Fruit fly (Drosophila melanogaster): Measurements from ENCODE around the gene Pglym78.

The Pglym78 gene

dm6 chr3R:29112398-29113150 is 35.5 kb upstream of the Pglym78 start, which contains the start of the genes alpha-Man-Ib and Pdhb (continued):
- TF ChIP-seq hkb (optimal IDR thresholded peaks at IDR 0.05) (peak; percentile 75), hkb (GFP tag; IDR thresholded peaks at IDR 0.05) (peak; percentile 69), dysf (GFP tag; IDR thresholded peaks at IDR 0.05) (peak; percentile 81), CG15514 (GFP tag; optimal IDR thresholded peaks at IDR 0.05) (peak; percentile 83), tio (GFP tag; optimal IDR thresholded peaks at IDR 0.05) (no peak), CG2678 (tag; optimal IDR thresholded peaks at IDR 0.05) (peak; percentile 84), tgo (GFP tag; IDR thresholded peaks at IDR 0.05) (peak; percentile 83), HLH54F (GFP tag; optimal IDR thresholded peaks at IDR 0.05) (peak; percentile 63), Aef1 (GFP tag; IDR thresholded peaks at IDR 0.05) (peak; percentile 82), HmgZ (tag; optimal IDR thresholded peaks at IDR 0.05) (peak; percentile 75), lola (GFP tag; optimal IDR thresholded peaks at IDR 0.05) (peak in 1 of 3 experiments; percentile 77), CG34224 (GFP tag; IDR thresholded peaks at IDR 0.05; ENCODE audit: partially characterized antibody) (no peak), CG7987 (GFP tag; optimal IDR thresholded peaks at IDR 0.05) (peak; percentile 17), Dfd (GFP tag; optimal IDR thresholded peaks at IDR 0.05) (no peak), slbo (GFP tag; IDR thresholded peaks at IDR 0.05) (peak; percentile 94), insv (GFP tag; optimal IDR thresholded peaks at IDR 0.05) (peak in 1 of 2 experiments; percentile 51), ara (GFP tag; IDR thresholded peaks at IDR 0.05) (no peak), TFAM (GFP tag; optimal IDR thresholded peaks at IDR 0.05) (no peak), esg (GFP tag; conservative IDR thresholded peaks at IDR 0.05) (peak; percentile 79), gsb (GFP tag; IDR thresholded peaks at IDR 0.05) (no peak), D (optimal IDR thresholded peaks at IDR 0.05) (no peak), D (GFP tag; optimal IDR thresholded peaks at IDR 0.05) (peak; percentile 66), PHDP (tag; optimal IDR thresholded peaks at IDR 0.05) (peak; percentile 72), CG9817 (tag; optimal IDR thresholded peaks at IDR 0.05) (peak; percentile 91), CrebB (tag; optimal IDR thresholded peaks at IDR 0.05) (peak; percentile 45), CG17186 (GFP tag; optimal IDR thresholded peaks at IDR 0.05) (peak; percentile 44), danr (GFP tag; IDR thresholded peaks at IDR 0.05) (peak; percentile 63; the same call in 1 of the 2 replicates), lbe (GFP tag; optimal IDR thresholded peaks at IDR 0.05) (peak; percentile 72), Gug (GFP tag; IDR thresholded peaks at IDR 0.05) (peak; percentile 84; the same call in 3 of the 4 replicates), chinmo (GFP tag; IDR thresholded peaks at IDR 0.05; ENCODE audit: partially characterized antibody) (0 out of 4 replicates have a peak, but pooled peaks have one; percentile 38), Drgx (GFP tag; IDR thresholded peaks at IDR 0.05) (peak; percentile 45; the same call in 1 of the 2 replicates), CG1647 (GFP tag; optimal IDR thresholded peaks at IDR 0.05) (peak; percentile 22), Gsc (GFP tag; IDR thresholded peaks at IDR 0.05) (0 out of 2 replicates have a peak, but pooled peaks have one; percentile 49), bowl (GFP tag; IDR thresholded peaks at IDR 0.05) (no peak), CG15479 (GFP tag; optimal IDR thresholded peaks at IDR 0.05) (no peak), CG7357 (GFP tag; IDR thresholded peaks at IDR 0.05) (peak; percentile 75), CG31224 (GFP tag; IDR thresholded peaks at IDR 0.05) (peak; percentile 67), ftz-f1 (GFP tag; optimal IDR thresholded peaks at IDR 0.05) (no peak), CG10209 (GFP tag; optimal IDR thresholded peaks at IDR 0.05) (peak; percentile 80), tll (GFP tag; optimal IDR thresholded peaks at IDR 0.05) (no peak), Ssrp (tag; optimal IDR thresholded peaks at IDR 0.05) (peak; percentile 81), tin (GFP tag; optimal IDR thresholded peaks at IDR 0.05) (peak; percentile 85), bigmax (GFP tag; optimal IDR thresholded peaks at IDR 0.05) (no peak), ap (GFP tag; IDR thresholded peaks at IDR 0.05) (0 out of 2 replicates have a peak, but pooled peaks have one; percentile 32), dati (GFP tag; IDR thresholded peaks at IDR 0.05) (no peak), CG2712 (tag; optimal IDR thresholded peaks at IDR 0.05) (peak; percentile 90), CG12219 (GFP tag; optimal IDR thresholded peaks at IDR 0.05) (peak; percentile 6), tna (GFP tag; IDR thresholded peaks at IDR 0.05; ENCODE audit: partially characterized antibody) (no peak), Sry-β (GFP tag; optimal IDR thresholded peaks at IDR 0.05) (peak; percentile 94)

All from whole organism, embryonic.